Worm (Caenorhabditis elegans) whole organism, young adult: ENCODE data around the gene F37A4.6.

Source experiments
- B0261.1 ChIP-seq: sonication (generic microtip); optimal IDR thresholded peaks from 2 replicates; lab custom pipeline; 2016; ENCODE audit warnings: mild to moderate bottlenecking, missing genetic modification characterization, moderate library complexity, missing compliant biosample characterization
- B0336.3 ChIP-seq: fragments of 200-800 bp; sonication (Bioruptor generic); IDR thresholded peaks from 2 replicates; pipeline ENCODE4 v1.3.6; 2022; ENCODE audit warnings: missing genetic modification characterization, missing compliant biosample characterization
- C17E4.6 ChIP-seq: fragments of 200-800 bp; sonication (Bioruptor generic); IDR thresholded peaks from 2 replicates; pipeline ENCODE4 v1.3.6; 2022; ENCODE audit warnings: missing genetic modification reagents, missing genetic modification characterization, missing compliant biosample characterization
- F23B12.7 ChIP-seq: sonication (generic microtip); optimal IDR thresholded peaks from 2 replicates; lab custom pipeline; 2017; ENCODE audit warnings: missing genetic modification characterization, mild to moderate bottlenecking, missing compliant biosample characterization, antibody characterized with exemption, moderate library complexity; ENCODE audit not compliant: insufficient read depth
- F37B4.10 ChIP-seq: fragments of 200-800 bp; sonication (Bioruptor generic); IDR thresholded peaks from 2 replicates; pipeline ENCODE4 v1.3.6; 2022; ENCODE audit warnings: missing genetic modification characterization, missing compliant biosample characterization
- F39B2.1 ChIP-seq: fragments of 200-800 bp; sonication (Bioruptor generic); IDR thresholded peaks from 2 replicates; pipeline ENCODE4 v1.3.6; 2022; ENCODE audit warnings: missing genetic modification reagents, missing genetic modification characterization, missing compliant biosample characterization
- F57A8.1 ChIP-seq: fragments of 200-800 bp; sonication (Bioruptor generic); optimal IDR thresholded peaks from 2 replicates; lab custom pipeline; 2018; ENCODE audit warnings: mild to moderate bottlenecking, missing genetic modification characterization, moderate library complexity, missing compliant biosample characterization
- F57C9.4 ChIP-seq: sonication (generic microtip); optimal IDR thresholded peaks from 2 replicates; lab custom pipeline; 2017; ENCODE audit warnings: mild to moderate bottlenecking, missing genetic modification characterization, missing compliant biosample characterization
- Y53G8AR.9 ChIP-seq: fragments of 200-800 bp; sonication (Bioruptor generic); conservative IDR thresholded peaks from 2 replicates; pipeline ENCODE4 v1.3.6; 2022; ENCODE audit warnings: missing genetic modification reagents, missing genetic modification characterization, missing compliant biosample characterization
- Y67H2A.10 ChIP-seq: fragments of 200-800 bp; sonication (Bioruptor generic); conservative IDR thresholded peaks from 2 replicates; pipeline ENCODE4 v1.3.6; 2022; ENCODE audit warnings: missing genetic modification reagents, missing genetic modification characterization, missing compliant biosample characterization
- Y95B8A.8 ChIP-seq: fragments of 200-800 bp; sonication (Bioruptor generic); IDR thresholded peaks from 2 replicates; pipeline ENCODE4 v1.3.6; 2022; ENCODE audit warnings: missing genetic modification reagents, missing genetic modification characterization, missing compliant biosample characterization
- ZK185.1 ChIP-seq: sonication (generic microtip); optimal IDR thresholded peaks from 2 replicates; lab custom pipeline; 2016; ENCODE audit warnings: mild to moderate bottlenecking, missing genetic modification characterization, missing compliant biosample characterization; ENCODE audit not compliant: poor library complexity, severe bottlenecking
- aptf-2 ChIP-seq: fragments of 200-800 bp; sonication (Bioruptor generic); conservative IDR thresholded peaks from 2 replicates; pipeline ENCODE4 v1.3.6; 2022; ENCODE audit warnings: missing genetic modification reagents, missing genetic modification characterization, missing compliant biosample characterization
- attf-6 ChIP-seq: fragments of 200-800 bp; sonication (Bioruptor generic); IDR thresholded peaks from 2 replicates; pipeline ENCODE4 v1.3.6; 2022; ENCODE audit warnings: missing genetic modification reagents, missing genetic modification characterization, missing compliant biosample characterization
- bed-1 ChIP-seq: fragments of 200-800 bp; sonication (Bioruptor generic); IDR thresholded peaks from 2 replicates; pipeline ENCODE4 v1.3.6; 2022; ENCODE audit warnings: missing genetic modification reagents, missing genetic modification characterization, missing compliant biosample characterization
- ccch-3 ChIP-seq: fragments of 200-800 bp; sonication (Bioruptor generic); optimal IDR thresholded peaks from 2 replicates; lab custom pipeline; 2018; ENCODE audit warnings: mild to moderate bottlenecking, missing genetic modification characterization, missing compliant biosample characterization
- ceh-100 ChIP-seq: fragments of 200-800 bp; sonication (Bioruptor generic); IDR thresholded peaks from 2 replicates; pipeline ENCODE4 v1.3.6; 2022; ENCODE audit warnings: missing genetic modification reagents, missing genetic modification characterization, missing compliant biosample characterization
- die-1 ChIP-seq: sonication (generic microtip); optimal IDR thresholded peaks from 2 replicates; lab custom pipeline; 2016; ENCODE audit warnings: missing genotype, mild to moderate bottlenecking, missing genetic modification characterization, missing compliant biosample characterization
- egl-44 ChIP-seq: fragments of 200-800 bp; sonication (Bioruptor generic); IDR thresholded peaks from 2 replicates; pipeline ENCODE4 v1.3.6; 2022; ENCODE audit warnings: missing genetic modification reagents, missing genetic modification characterization, missing compliant biosample characterization
- egrh-3 ChIP-seq: fragments of 200-800 bp; sonication (Bioruptor generic); IDR thresholded peaks from 2 replicates; pipeline ENCODE4 v1.3.6; 2022; ENCODE audit warnings: missing genetic modification reagents, missing genetic modification characterization, missing compliant biosample characterization
- ets-4 ChIP-seq: fragments of 200-800 bp; sonication (Bioruptor generic); optimal IDR thresholded peaks from 2 replicates; lab custom pipeline; 2018; ENCODE audit warnings: mild to moderate bottlenecking, missing genetic modification characterization, missing compliant biosample characterization
- hlh-26 ChIP-seq: fragments of 200-800 bp; sonication (Bioruptor generic); conservative IDR thresholded peaks from 2 replicates; pipeline ENCODE4 v1.3.6; 2022; ENCODE audit warnings: missing genetic modification reagents, missing genetic modification characterization, missing compliant biosample characterization
- hmg-1.2 ChIP-seq: fragments of 200-800 bp; sonication (Bioruptor generic); IDR thresholded peaks from 2 replicates; pipeline ENCODE4 v1.3.6; 2022; ENCODE audit warnings: missing genetic modification reagents, missing genetic modification characterization, missing compliant biosample characterization
- hmg-20 ChIP-seq: fragments of 200-800 bp; sonication (Bioruptor generic); IDR thresholded peaks from 2 replicates; pipeline ENCODE4 v1.3.6; 2022; ENCODE audit warnings: missing genetic modification reagents, missing genetic modification characterization, missing compliant biosample characterization
- hrde-1 ChIP-seq: sonication (generic microtip); optimal IDR thresholded peaks from 2 replicates; lab custom pipeline; 2016; ENCODE audit warnings: missing genetic modification characterization, mild to moderate bottlenecking, missing compliant biosample characterization, moderate library complexity, missing genotype, missing genetic modification reagents, borderline replicate concordance
- hsf-1 ChIP-seq: fragments of 200-800 bp; sonication (Bioruptor generic); IDR thresholded peaks from 2 replicates; pipeline ENCODE4 v1.3.6; 2022; ENCODE audit warnings: missing genetic modification reagents, missing genetic modification characterization, missing compliant biosample characterization
- lag-1 ChIP-seq: fragments of 200-800 bp; sonication (Bioruptor generic); IDR thresholded peaks from 2 replicates; pipeline ENCODE4 v1.3.6; 2022; ENCODE audit warnings: missing genetic modification reagents, missing genetic modification characterization, missing compliant biosample characterization
- let-526 ChIP-seq: fragments of 200-800 bp; sonication (Bioruptor generic); IDR thresholded peaks from 2 replicates; pipeline ENCODE4 v1.3.6; 2022; ENCODE audit warnings: missing genetic modification reagents, missing genetic modification characterization, missing compliant biosample characterization
- lin-40 ChIP-seq: sonication (generic microtip); optimal IDR thresholded peaks from 2 replicates; lab custom pipeline; 2016; ENCODE audit warnings: missing genetic modification characterization, mild to moderate bottlenecking, missing compliant biosample characterization, missing genotype, missing genetic modification reagents
- mel-28 ChIP-seq: sonication (generic microtip); optimal IDR thresholded peaks from 2 replicates; lab custom pipeline; 2016; ENCODE audit warnings: borderline replicate concordance, mild to moderate bottlenecking, missing genetic modification characterization, missing compliant biosample characterization
- nfya-2 ChIP-seq: fragments of 200-800 bp; sonication (Bioruptor generic); IDR thresholded peaks from 2 replicates; pipeline ENCODE4 v1.3.6; 2022; ENCODE audit warnings: missing genetic modification reagents, missing genetic modification characterization, missing compliant biosample characterization
- nfyb-1 ChIP-seq: fragments of 200-800 bp; sonication (Bioruptor generic); IDR thresholded peaks from 2 replicates; pipeline ENCODE4 v1.3.6; 2022; ENCODE audit warnings: missing genetic modification reagents, missing genetic modification characterization, missing compliant biosample characterization
- nhr-179 ChIP-seq: sonication (generic microtip); optimal IDR thresholded peaks from 2 replicates; lab custom pipeline; 2016; ENCODE audit warnings: mild to moderate bottlenecking, missing genetic modification characterization, missing compliant biosample characterization
- nhr-80 ChIP-seq: sonication (generic microtip); optimal IDR thresholded peaks from 2 replicates; lab custom pipeline; 2016; ENCODE audit warnings: missing genetic modification characterization, missing compliant biosample characterization
- nhr-90 ChIP-seq: sonication (generic microtip); optimal IDR thresholded peaks from 2 replicates; lab custom pipeline; 2016; ENCODE audit warnings: missing genotype, mild to moderate bottlenecking, missing genetic modification characterization, missing compliant biosample characterization
- sea-2 ChIP-seq: fragments of 200-800 bp; sonication (Bioruptor generic); IDR thresholded peaks from 2 replicates; pipeline ENCODE4 v1.3.6; 2022; ENCODE audit warnings: missing genetic modification characterization, missing compliant biosample characterization
- sptf-2 ChIP-seq: fragments of 200-800 bp; sonication (Bioruptor generic); optimal IDR thresholded peaks from 2 replicates; lab custom pipeline; 2018; ENCODE audit warnings: mild to moderate bottlenecking, missing genetic modification characterization, missing compliant biosample characterization
- tlf-1 ChIP-seq: fragments of 200-800 bp; sonication (Bioruptor generic); optimal IDR thresholded peaks from 2 replicates; lab custom pipeline; 2018; ENCODE audit warnings: mild to moderate bottlenecking, missing genetic modification characterization, missing compliant biosample characterization
- unc-130 ChIP-seq: sonication (generic microtip); optimal IDR thresholded peaks from 2 replicates; lab custom pipeline; 2016; ENCODE audit warnings: missing genetic modification reagents, missing genetic modification characterization, missing compliant biosample characterization
- ztf-18 ChIP-seq: sonication (generic microtip); optimal IDR thresholded peaks from 2 replicates; lab custom pipeline; 2016; ENCODE audit warnings: missing genotype, mild to moderate bottlenecking, missing genetic modification characterization, missing compliant biosample characterization

F37A4.6 gene

ce11 chrIII:6746668-6747067 is 41.1 kb downstream of the F37A4.6 start:
- no peak for TF ChIP-seq lag-1 (GFP tag; lab: Robert Waterston, UW)
- TF ChIP-seq F57A8.1 (GFP tag; lab: Kevin White, UChicago) = no peak
- no peak for TF ChIP-seq sea-2 (GFP tag; lab: Robert Waterston, UW)
- TF ChIP-seq ztf-18 = no peak
- TF ChIP-seq aptf-2 = no peak
- TF ChIP-seq lin-40 (tag; lab: Kevin White, UChicago) = no peak
- TF ChIP-seq F57C9.4 (tag; lab: Kevin White, UChicago) = no peak
- no peak for TF ChIP-seq unc-130 (GFP tag; lab: Kevin White, UChicago)
- no peak for TF ChIP-seq ceh-100
- TF ChIP-seq hmg-20 (GFP tag; lab: Robert Waterston, UW) = no peak
- no peak for TF ChIP-seq ets-4 (GFP tag; lab: Kevin White, UChicago)
- no peak for TF ChIP-seq egrh-3 (GFP tag; lab: Robert Waterston, UW)
- no peak for TF ChIP-seq nfyb-1 (GFP tag; lab: Robert Waterston, UW)
- no peak for TF ChIP-seq F23B12.7
- TF ChIP-seq egl-44 = no peak
- no peak for TF ChIP-seq nhr-90

DNA sequence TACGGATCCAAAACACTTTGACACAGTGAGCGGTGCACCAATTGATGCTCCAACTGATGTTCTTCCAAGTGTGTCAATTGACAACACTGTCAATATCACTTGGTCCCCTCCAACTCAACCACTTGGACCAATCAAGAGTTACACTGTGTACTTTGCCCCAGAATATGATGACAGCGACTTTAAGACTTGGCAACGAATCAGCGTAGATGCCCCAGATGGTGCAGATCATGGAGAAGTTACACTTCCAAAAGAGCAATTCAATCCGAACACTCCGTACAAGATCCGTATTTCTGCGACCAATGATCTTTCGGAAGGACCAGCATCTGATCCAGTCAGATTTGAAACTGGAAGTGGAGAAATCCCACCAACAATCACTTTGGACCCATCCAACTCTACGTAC is 47.0 kb downstream of the F37A4.6 start:
- no peak for TF ChIP-seq hmg-1.2 (GFP tag; lab: Robert Waterston, UW)
- TF ChIP-seq nhr-179 (tag; lab: Kevin White, UChicago) = no peak
- TF ChIP-seq nfya-2 (GFP tag; lab: Robert Waterston, UW) = no peak
- no peak for TF ChIP-seq attf-6 (GFP tag; lab: Robert Waterston, UW)
- no peak for TF ChIP-seq ZK185.1 (tag; lab: Kevin White, UChicago)
- TF ChIP-seq Y53G8AR.9 (GFP tag; lab: Robert Waterston, UW) = no peak
- no peak for TF ChIP-seq hrde-1 (tag; lab: Kevin White, UChicago)
- no peak for TF ChIP-seq B0261.1 (tag; lab: Kevin White, UChicago)
- no peak for TF ChIP-seq sea-2 (GFP tag; lab: Robert Waterston, UW)
- TF ChIP-seq Y67H2A.10 (GFP tag; lab: Robert Waterston, UW) = no peak
- no peak for TF ChIP-seq B0336.3 (GFP tag; lab: Robert Waterston, UW)

DNA sequence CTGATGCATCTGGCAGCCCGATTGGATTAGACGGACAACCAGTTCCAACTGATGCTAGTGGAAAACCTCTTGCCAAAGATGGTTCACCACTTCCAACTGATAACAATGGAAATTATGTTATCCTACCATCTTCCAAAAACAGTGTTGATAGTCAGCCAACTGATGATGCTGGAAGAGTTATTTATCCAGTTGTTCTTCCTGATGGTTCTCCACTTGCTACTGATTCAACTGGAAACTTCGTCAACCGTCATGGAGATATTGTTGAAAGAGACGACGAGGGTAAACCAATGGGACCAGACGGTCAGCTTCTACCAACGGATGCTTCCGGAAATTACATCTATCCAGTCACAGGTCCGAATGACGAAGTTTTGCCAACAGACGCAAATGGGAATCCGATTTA is 51.2 kb downstream of the F37A4.6 start:
- no peak for TF ChIP-seq egl-44
- TF ChIP-seq die-1 (tag; lab: Kevin White, UChicago) = no peak
- TF ChIP-seq F37B4.10 (GFP tag; lab: Robert Waterston, UW) = no peak
- no peak for TF ChIP-seq ceh-100
- TF ChIP-seq sptf-2 = no peak
- TF ChIP-seq let-526 (GFP tag; lab: Robert Waterston, UW) = no peak
- TF ChIP-seq nfya-2 (GFP tag; lab: Robert Waterston, UW) = no peak
- TF ChIP-seq C17E4.6 (GFP tag; lab: Robert Waterston, UW) = no peak
- no peak for TF ChIP-seq nhr-90
- TF ChIP-seq ccch-3 (GFP tag; lab: Kevin White, UChicago) = no peak
- no peak for TF ChIP-seq tlf-1 (GFP tag; lab: Kevin White, UChicago)
- TF ChIP-seq hlh-26 (GFP tag; lab: Robert Waterston, UW) = no peak
- no peak for TF ChIP-seq bed-1 (GFP tag; lab: Robert Waterston, UW)
- no peak for TF ChIP-seq nhr-80 (tag; lab: Kevin White, UChicago)
- no peak for TF ChIP-seq mel-28 (tag; lab: Kevin White, UChicago)
- no peak for TF ChIP-seq aptf-2
- no peak for TF ChIP-seq Y95B8A.8 (GFP tag; lab: Robert Waterston, UW)
- no peak for TF ChIP-seq F39B2.1 (GFP tag; lab: Robert Waterston, UW)
- no peak for TF ChIP-seq nfyb-1 (GFP tag; lab: Robert Waterston, UW)
- TF ChIP-seq hsf-1 (GFP tag; lab: Robert Waterston, UW) = no peak
